Fruit fly (Drosophila melanogaster) whole organism, embryonic: ENCODE measurements around the gene zetaCOP.

ENCODE experiments used
- Atf3 ChIP-seq: fragments of 200-800 bp; sonication (Bioruptor generic); optimal IDR thresholded peaks from 3 replicates; lab custom pipeline; 2016; ENCODE audit warnings: missing biosample characterization, missing genetic modification characterization
- CG11696 ChIP-seq: fragments of 200-800 bp; sonication (Bioruptor generic); IDR thresholded peaks from 2 replicates; pipeline ENCODE4 v1.3.6; 2022; ENCODE audit warnings: missing biosample characterization, missing genetic modification characterization
- CG13123 ChIP-seq: fragments of 200-800 bp; sonication (Bioruptor generic); optimal IDR thresholded peaks from 2 replicates; lab custom pipeline; 2016; ENCODE audit warnings: missing biosample characterization, missing genetic modification characterization
- CG16813 ChIP-seq: fragments of 200-800 bp; sonication (Bioruptor generic); IDR thresholded peaks from 3 replicates; pipeline ENCODE4 v1.3.6; 2022; ENCODE audit warnings: missing biosample characterization, missing genetic modification characterization; ENCODE audit not compliant: partially characterized antibody
- CG16863 ChIP-seq: fragments of 200-800 bp; sonication (Bioruptor generic); optimal IDR thresholded peaks from 3 replicates; lab custom pipeline; 2016; ENCODE audit warnings: missing biosample characterization, missing genetic modification characterization
- CG17359 ChIP-seq: fragments of 200-800 bp; sonication (Bioruptor generic); optimal IDR thresholded peaks from 3 replicates; lab custom pipeline; 2018; ENCODE audit warnings: missing biosample characterization, mild to moderate bottlenecking, missing genetic modification characterization, moderate library complexity
- CG1832 ChIP-seq: fragments of 200-800 bp; sonication (Bioruptor generic); optimal IDR thresholded peaks from 2 replicates; lab custom pipeline; 2017; ENCODE audit warnings: missing biosample characterization, mild to moderate bottlenecking, missing genetic modification characterization, inconsistent platforms
- CG18764 ChIP-seq: fragments of 200-800 bp; sonication (Bioruptor generic); optimal IDR thresholded peaks from 3 replicates; lab custom pipeline; 2016; ENCODE audit warnings: missing biosample characterization, missing genetic modification characterization
- CG32532 ChIP-seq: fragments of 200-800 bp; sonication (Bioruptor generic); IDR thresholded peaks from 2 replicates; pipeline ENCODE4 v1.3.6; 2022; ENCODE audit warnings: missing biosample characterization, missing genetic modification characterization
- CG4360 ChIP-seq: fragments of 200-800 bp; sonication (Bioruptor generic); IDR thresholded peaks from 2 replicates; pipeline ENCODE4 v1.3.6; 2022; ENCODE audit warnings: missing biosample characterization, missing genetic modification characterization
- CG5953 ChIP-seq: fragments of 200-800 bp; sonication (Bioruptor generic); IDR thresholded peaks from 2 replicates; pipeline ENCODE4 v1.3.6; 2022; ENCODE audit warnings: missing biosample characterization, missing genetic modification characterization
- CG6175 ChIP-seq: fragments of 200-800 bp; sonication (Bioruptor generic); IDR thresholded peaks from 3 replicates; pipeline ENCODE4 v1.3.6; 2022; ENCODE audit warnings: missing biosample characterization, missing genetic modification characterization
- CG8478 ChIP-seq: fragments of >200 bp; optimal IDR thresholded peaks from 2 replicates; lab custom pipeline; 2018
- CG8944 ChIP-seq: fragments of 200-800 bp; sonication (Bioruptor generic); optimal IDR thresholded peaks from 3 replicates; lab custom pipeline; 2016; ENCODE audit warnings: missing biosample characterization, missing genetic modification characterization
- CG9932 ChIP-seq: fragments of 200-800 bp; sonication (Bioruptor generic); IDR thresholded peaks from 2 replicates; pipeline ENCODE4 v1.3.6; 2022; ENCODE audit warnings: missing biosample characterization, missing genetic modification characterization
- Dll ChIP-seq: fragments of 200-800 bp; sonication (Bioruptor generic); IDR thresholded peaks from 4 replicates; pipeline ENCODE4 v1.3.6; 2022; ENCODE audit warnings: missing biosample characterization, missing genetic modification characterization; ENCODE audit not compliant: partially characterized antibody
- Doc3 ChIP-seq: fragments of 200-800 bp; sonication (Bioruptor generic); IDR thresholded peaks from 3 replicates; pipeline ENCODE4 v1.3.6; 2022; ENCODE audit warnings: missing biosample characterization, missing genetic modification characterization; ENCODE audit not compliant: partially characterized antibody
- H2.0 ChIP-seq: fragments of 200-800 bp; sonication (Bioruptor generic); IDR thresholded peaks from 2 replicates; pipeline ENCODE4 v1.3.6; 2022; ENCODE audit warnings: missing biosample characterization, missing genetic modification characterization
- MTF-1 ChIP-seq: fragments of 200-800 bp; sonication (Bioruptor generic); optimal IDR thresholded peaks from 2 replicates; lab custom pipeline; 2018; ENCODE audit warnings: missing biosample characterization, mild to moderate bottlenecking, missing genetic modification characterization, borderline replicate concordance
- Meics ChIP-seq: fragments of 200-800 bp; sonication (Bioruptor generic); optimal IDR thresholded peaks from 2 replicates; lab custom pipeline; 2017; ENCODE audit warnings: missing biosample characterization, mild to moderate bottlenecking, missing genetic modification characterization
- Ptx1 ChIP-seq: fragments of 200-800 bp; sonication (Bioruptor generic); IDR thresholded peaks from 2 replicates; pipeline ENCODE4 v1.3.6; 2022; ENCODE audit warnings: missing biosample characterization, missing genetic modification characterization
- Rfx ChIP-seq: fragments of 200-800 bp; sonication (Bioruptor generic); IDR thresholded peaks from 2 replicates; pipeline ENCODE4 v1.3.6; 2022; ENCODE audit warnings: missing biosample characterization, missing genetic modification characterization
- ac ChIP-seq: fragments of 200-800 bp; sonication (Bioruptor generic); optimal IDR thresholded peaks from 3 replicates; lab custom pipeline; 2017; ENCODE audit warnings: missing biosample characterization, mild to moderate bottlenecking, missing genetic modification characterization
- cg ChIP-seq: fragments of 200-800 bp; sonication (Bioruptor generic); optimal IDR thresholded peaks from 3 replicates; lab custom pipeline; 2019; ENCODE audit warnings: missing biosample characterization, mild to moderate bottlenecking, missing genetic modification characterization, moderate library complexity
- chinmo ChIP-seq: fragments of 200-800 bp; sonication (Bioruptor generic); IDR thresholded peaks from 4 replicates; pipeline ENCODE4 v1.3.6; 2022; ENCODE audit warnings: missing biosample characterization, missing genetic modification characterization; ENCODE audit not compliant: partially characterized antibody
- crc ChIP-seq: fragments of 200-800 bp; sonication (Bioruptor generic); optimal IDR thresholded peaks from 2 replicates; lab custom pipeline; 2016; ENCODE audit warnings: missing biosample characterization, missing genetic modification characterization
- gem ChIP-seq: fragments of 200-800 bp; sonication (Bioruptor generic); optimal IDR thresholded peaks from 2 replicates; lab custom pipeline; 2019; ENCODE audit warnings: missing biosample characterization, mild to moderate bottlenecking, missing genetic modification characterization, moderate library complexity
- ham ChIP-seq: fragments of 200-800 bp; sonication (Bioruptor generic); IDR thresholded peaks from 2 replicates; pipeline ENCODE4 v1.3.6; 2022; ENCODE audit warnings: missing biosample characterization, missing genetic modification characterization
- hb ChIP-seq: fragments of 200-800 bp; sonication (Bioruptor generic); IDR thresholded peaks from 3 replicates; pipeline ENCODE4 v1.3.6; 2022; ENCODE audit warnings: missing biosample characterization, missing genetic modification characterization; ENCODE audit not compliant: partially characterized antibody
- hkb ChIP-seq, 2 experiments: fragments of 200-800 bp in 1 of 2; fragments of >200 bp in 1 of 2; sonication (Bioruptor generic) in 1 of 2; IDR thresholded peaks in 1 of 2; optimal IDR thresholded peaks in 1 of 2; 2 replicates each; pipeline versions ENCODE4 v1.3.6 to Lab custom; 2017 to 2022; ENCODE audit warnings: missing biosample characterization in 1 of 2, missing genetic modification characterization in 1 of 2
- hth ChIP-seq: fragments of >200 bp; optimal IDR thresholded peaks from 2 replicates; lab custom pipeline; 2017; ENCODE audit warnings: inconsistent platforms
- jumu ChIP-seq: fragments of 200-800 bp; sonication (Bioruptor generic); optimal IDR thresholded peaks from 3 replicates; lab custom pipeline; 2016; ENCODE audit warnings: missing biosample characterization, missing genetic modification characterization
- ken ChIP-seq: fragments of 200-800 bp; sonication (Bioruptor generic); IDR thresholded peaks from 3 replicates; pipeline ENCODE4 v1.3.6; 2022; ENCODE audit warnings: missing biosample characterization, missing genetic modification characterization
- kni ChIP-seq: fragments of 200-800 bp; sonication (Bioruptor generic); optimal IDR thresholded peaks from 3 replicates; lab custom pipeline; 2017; ENCODE audit warnings: mild to moderate bottlenecking, missing biosample characterization, missing genetic modification reagents, missing genetic modification characterization
- nom ChIP-seq: fragments of 200-800 bp; sonication (Bioruptor generic); optimal IDR thresholded peaks from 2 replicates; lab custom pipeline; 2017; ENCODE audit warnings: missing biosample characterization, missing genetic modification characterization, mild to moderate bottlenecking, moderate library complexity, missing genetic modification reagents
- sd ChIP-seq: fragments of 200-800 bp; sonication (Bioruptor generic); optimal IDR thresholded peaks from 3 replicates; lab custom pipeline; 2018; ENCODE audit warnings: missing biosample characterization, mild to moderate bottlenecking, missing genetic modification characterization, moderate library complexity
- slbo ChIP-seq: fragments of 200-800 bp; sonication (Bioruptor generic); IDR thresholded peaks from 2 replicates; pipeline ENCODE4 v1.3.6; 2022; ENCODE audit warnings: missing biosample characterization, missing genetic modification characterization
- sna ChIP-seq: fragments of 200-800 bp; sonication (Bioruptor generic); IDR thresholded peaks from 2 replicates; pipeline ENCODE4 v1.3.6; 2022; ENCODE audit warnings: missing biosample characterization, missing genetic modification characterization; ENCODE audit not compliant: partially characterized antibody
- vnd ChIP-seq: fragments of 200-800 bp; sonication (Bioruptor generic); IDR thresholded peaks from 3 replicates; pipeline ENCODE4 v1.3.6; 2022; ENCODE audit warnings: missing biosample characterization, missing genetic modification characterization; ENCODE audit not compliant: partially characterized antibody
- vvl ChIP-seq: fragments of 200-800 bp; sonication (Bioruptor generic); IDR thresholded peaks from 2 replicates; pipeline ENCODE4 v1.3.6; 2022; ENCODE audit warnings: missing biosample characterization, missing genetic modification characterization

The zetaCOP gene

DNA sequence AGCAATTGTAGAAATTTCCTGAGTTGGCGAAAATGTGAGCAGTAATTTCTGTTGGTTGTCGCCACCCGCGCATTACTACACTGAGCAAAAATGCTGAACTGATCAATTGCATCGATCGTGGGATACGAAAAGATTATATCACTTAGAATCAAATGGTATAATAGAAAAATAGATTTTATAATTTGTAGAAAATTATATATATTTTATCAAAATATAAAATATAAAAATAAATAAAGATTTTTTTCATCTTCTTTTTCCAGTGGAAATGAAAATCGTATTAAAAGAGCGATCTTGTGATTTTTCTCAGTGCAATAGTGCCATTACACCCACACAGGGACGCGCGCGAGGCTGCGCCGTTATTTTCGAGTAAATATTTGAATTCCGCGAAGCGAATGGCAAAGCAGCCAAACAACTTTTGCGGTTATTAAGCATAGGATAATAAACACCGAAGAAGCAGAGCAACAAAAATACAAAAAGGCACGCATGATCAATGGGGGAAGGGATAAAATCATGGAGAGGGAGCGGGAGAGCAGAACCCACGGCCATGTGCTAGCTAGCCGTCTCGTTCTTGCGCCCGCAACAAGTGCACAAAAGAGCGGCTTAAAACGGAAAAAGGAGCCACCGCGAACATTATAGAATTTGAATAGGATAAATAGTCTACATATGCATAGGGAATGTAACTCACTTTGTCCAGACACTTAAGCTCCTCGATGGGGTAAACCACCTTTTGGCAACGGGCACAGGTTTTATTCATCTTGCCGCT lies 37.1 kb upstream of the zetaCOP start (continued):
- TF ChIP-seq jumu (GFP tag; lab: Kevin White, UChicago) (no peak), CG6175 (GFP tag; lab: Robert Waterston, UW) (no peak), ham (GFP tag; lab: Robert Waterston, UW) (no peak), Atf3 (GFP tag; lab: Kevin White, UChicago) (no peak), crc (GFP tag; lab: Kevin White, UChicago) (no peak), CG18764 (no peak)
- TF ChIP-seq, all 482 proteins: peak for 146

dm6 chr3L:16709673-16710257 lies 36.4 kb upstream of the zetaCOP start:
- TF ChIP-seq kni (no peak), cg (GFP tag; lab: Kevin White, UChicago) (no peak), MTF-1 (GFP tag; lab: Kevin White, UChicago) (no peak), Meics (GFP tag; lab: Kevin White, UChicago) (no peak), sna (no peak), CG9932 (GFP tag; lab: Robert Waterston, UW) (peak; percentile 29; the same call in 1 of the 2 replicates), H2.0 (0 out of 2 replicates have a peak, but pooled peaks have one; percentile 2), CG13123 (no peak), ac (GFP tag; lab: Kevin White, UChicago) (no peak), Rfx (GFP tag; lab: Robert Waterston, UW) (peak; percentile 49), crc (GFP tag; lab: Kevin White, UChicago) (no peak), hth (lab: Kevin White, UChicago) (no peak), CG16813 (0 out of 3 replicates have a peak, but pooled peaks have one; percentile 11), CG8478 (lab: Kevin White, UChicago) (no peak), vvl (GFP tag; lab: Robert Waterston, UW) (peak; percentile 8; the same call in 1 of the 2 replicates), hkb (optimal IDR thresholded peaks at IDR 0.05; lab: Kevin White, UChicago) (no peak), hkb (GFP tag; IDR thresholded peaks at IDR 0.05; lab: Robert Waterston, UW) (peak; percentile 23; the same call in 1 of the 2 replicates), CG8944 (GFP tag; lab: Kevin White, UChicago) (no peak), Dll (GFP tag; lab: Robert Waterston, UW) (no peak), slbo (peak; percentile 28; the same call in 1 of the 2 replicates), CG4360 (GFP tag; lab: Robert Waterston, UW) (peak; percentile 50; the same call in 1 of the 2 replicates), CG32532 (GFP tag; lab: Robert Waterston, UW) (peak; percentile 42), CG5953 (GFP tag; lab: Robert Waterston, UW) (no peak), chinmo (GFP tag; lab: Robert Waterston, UW) (peak; percentile 87), gem (tag; lab: Kevin White, UChicago) (peak; percentile 7), CG11696 (GFP tag; lab: Robert Waterston, UW) (peak; percentile 85), hb (GFP tag; lab: Robert Waterston, UW) (no peak), CG16863 (GFP tag; lab: Kevin White, UChicago) (no peak), vnd (GFP tag; lab: Robert Waterston, UW) (no peak), CG1832 (peak; percentile 36), Doc3 (0 out of 3 replicates have a peak, but pooled peaks have one; percentile 11), sd (tag; lab: Kevin White, UChicago) (peak; percentile 22), nom (GFP tag; lab: Kevin White, UChicago) (no peak), CG17359 (tag; lab: Kevin White, UChicago) (no peak), Ptx1 (GFP tag; lab: Robert Waterston, UW) (peak; percentile 23; the same call in 1 of the 2 replicates), ken (no peak)
